Worm (Caenorhabditis elegans) whole organism, L4/young adult: ENCODE measurements around the gene Y51H7BR.7.

Source experiments
- W03F9.2 ChIP-seq: fragments of 150-350 bp; optimal IDR thresholded peaks from 2 replicates; lab custom pipeline; 2014; ENCODE audit warnings: missing biosample characterization, missing genetic modification characterization
- dao-5 ChIP-seq: sonication (generic microtip); optimal IDR thresholded peaks from 2 replicates; lab custom pipeline; 2016; ENCODE audit warnings: missing genotype, missing genetic modification characterization, moderate library complexity, missing compliant biosample characterization
- him-1 ChIP-seq: sonication (generic microtip); optimal IDR thresholded peaks from 2 replicates; lab custom pipeline; 2016; ENCODE audit warnings: missing genotype, missing genetic modification reagents, missing genetic modification characterization, missing compliant biosample characterization

ce11 chrII:1501614-1502355, 23.6 kb downstream of the Y51H7BR.7 start:
- no peak for TF ChIP-seq W03F9.2 (tag; lab: Kevin White, UChicago)
- TF ChIP-seq dao-5 (tag; lab: Kevin White, UChicago) = no peak
- no peak for TF ChIP-seq him-1 (tag; lab: Kevin White, UChicago)
